Worm (Caenorhabditis elegans) whole organism, L4/young adult: ENCODE results near the gene F08D12.3.

Source experiments
- dao-5 ChIP-seq: sonication (generic microtip); optimal IDR thresholded peaks from 2 replicates; lab custom pipeline; 2016; ENCODE audit warnings: missing genotype, missing genetic modification characterization, moderate library complexity, missing compliant biosample characterization
- him-1 ChIP-seq: sonication (generic microtip); optimal IDR thresholded peaks from 2 replicates; lab custom pipeline; 2016; ENCODE audit warnings: missing genotype, missing genetic modification reagents, missing genetic modification characterization, missing compliant biosample characterization

DNA sequence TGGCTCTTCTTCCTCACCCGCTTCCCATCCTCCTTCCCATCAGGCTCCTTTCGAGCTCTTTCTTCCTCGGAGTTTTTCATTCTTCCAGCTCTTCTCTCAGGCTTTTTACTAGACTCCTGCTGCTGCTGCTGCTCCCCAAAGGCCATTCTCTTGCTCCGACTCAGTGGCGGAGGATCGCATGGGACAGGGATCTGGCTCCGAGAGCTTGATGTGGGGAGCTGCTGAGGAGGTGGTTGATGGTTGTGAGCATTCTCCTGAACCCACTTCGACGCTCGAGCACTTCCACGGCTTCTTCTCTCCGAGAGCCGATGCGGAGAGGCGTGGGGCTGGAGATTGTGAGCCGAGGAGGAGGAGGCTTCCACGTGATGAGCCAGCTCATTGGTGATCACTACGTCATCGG lies 6.4 kb downstream of the F08D12.3 start:
- TF ChIP-seq him-1 (tag; lab: Kevin White, UChicago) (no peak), dao-5 (tag; lab: Kevin White, UChicago) (no peak)
